Worm (Caenorhabditis elegans) whole organism, L4 larva: ENCODE results near the gene chw-1.

Source experiments
- F10B5.3 ChIP-seq: sonication (generic microtip); optimal IDR thresholded peaks from 2 replicates; lab custom pipeline; 2016; ENCODE audit warnings: mild to moderate bottlenecking, missing genetic modification characterization, missing compliant biosample characterization
- F26F4.8 ChIP-seq: fragments of 200-800 bp; sonication (Bioruptor generic); conservative IDR thresholded peaks from 2 replicates; pipeline ENCODE4 v1.3.6; 2022; ENCODE audit warnings: missing genetic modification characterization, missing compliant biosample characterization
- T26A8.4 ChIP-seq: fragments of 200-800 bp; sonication (Bioruptor generic); IDR thresholded peaks from 2 replicates; pipeline ENCODE4 v1.3.6; 2022; ENCODE audit warnings: missing genetic modification characterization, missing compliant biosample characterization
- Y75B8A.6 ChIP-seq: fragments of 200-800 bp; sonication (Bioruptor generic); IDR thresholded peaks from 2 replicates; pipeline ENCODE4 v1.3.6; 2022; ENCODE audit warnings: missing genetic modification reagents, missing genetic modification characterization, missing compliant biosample characterization
- ZK546.5 ChIP-seq, 2 experiments: sonication (generic microtip); optimal IDR thresholded peaks; 2 replicates each; lab custom pipeline; 2017; ENCODE audit warnings: missing biosample characterization in 2 of 2, missing genetic modification characterization in 2 of 2
- aha-1 ChIP-seq: fragments of 150-350 bp; peaks from one replicate; lab custom pipeline; 2014; ENCODE audit warnings: missing biosample characterization, missing genetic modification characterization
- aly-2 ChIP-seq: sonication (generic microtip); optimal IDR thresholded peaks from 2 replicates; lab custom pipeline; 2018; ENCODE audit warnings: missing biosample characterization, missing genetic modification characterization
- ama-1 ChIP-seq: fragments of 150-350 bp; optimal IDR thresholded peaks from 2 replicates; lab custom pipeline; 2014; ENCODE audit warnings: inconsistent platforms, mixed read lengths
- arid-1 ChIP-seq: fragments of 200-800 bp; sonication (Bioruptor generic); conservative IDR thresholded peaks from 2 replicates; pipeline ENCODE4 v1.3.6; 2022; ENCODE audit warnings: missing genetic modification reagents, missing genetic modification characterization, missing compliant biosample characterization
- ceh-20 ChIP-seq: fragments of 200-800 bp; sonication (Bioruptor generic); IDR thresholded peaks from 2 replicates; pipeline ENCODE4 v1.3.6; 2022; ENCODE audit warnings: missing genetic modification reagents, missing genetic modification characterization, missing compliant biosample characterization
- ceh-32 ChIP-seq: sonication (generic microtip); optimal IDR thresholded peaks from 2 replicates; lab custom pipeline; 2016; ENCODE audit warnings: mild to moderate bottlenecking, missing genetic modification characterization, missing compliant biosample characterization; ENCODE audit not compliant: poor library complexity
- cey-2 ChIP-seq: sonication (generic microtip); optimal IDR thresholded peaks from 3 replicates; lab custom pipeline; 2017; ENCODE audit warnings: missing genetic modification characterization, mild to moderate bottlenecking, missing compliant biosample characterization, antibody characterized with exemption, borderline replicate concordance; ENCODE audit not compliant: insufficient read depth
- daf-16 ChIP-seq, 3 experiments: sonication (generic microtip); optimal IDR thresholded peaks; 2 replicates each; lab custom pipeline; 2016 to 2017; ENCODE audit warnings: missing genetic modification characterization in 3 of 3, missing genetic modification reagents in 3 of 3, mild to moderate bottlenecking in 2 of 3, missing compliant biosample characterization in 2 of 3, missing biosample characterization in 1 of 3, moderate library complexity in 1 of 3
- daf-19 ChIP-seq: fragments of 200-800 bp; sonication (Bioruptor generic); conservative IDR thresholded peaks from 2 replicates; pipeline ENCODE4 v1.3.6; 2022; ENCODE audit warnings: missing genetic modification characterization, missing compliant biosample characterization
- duxl-1 ChIP-seq: sonication (generic microtip); optimal IDR thresholded peaks from 2 replicates; lab custom pipeline; 2016; ENCODE audit warnings: mild to moderate bottlenecking, missing genetic modification characterization, moderate library complexity, missing compliant biosample characterization; ENCODE audit not compliant: poor library complexity
- dve-1 ChIP-seq: sonication (generic microtip); optimal IDR thresholded peaks from 2 replicates; lab custom pipeline; 2017; ENCODE audit warnings: antibody characterized with exemption, mild to moderate bottlenecking, missing genetic modification characterization, missing compliant biosample characterization; ENCODE audit not compliant: insufficient read depth
- hif-1 ChIP-seq, 2 experiments: sonication (generic microtip); optimal IDR thresholded peaks; 2 replicates each; lab custom pipeline; 2016 to 2017; ENCODE audit warnings: missing compliant biosample characterization in 2 of 2, missing genetic modification characterization in 2 of 2, missing genetic modification reagents in 2 of 2, missing genotype in 2 of 2, mild to moderate bottlenecking in 1 of 2
- hmg-1.1 ChIP-seq: fragments of 200-800 bp; sonication (Bioruptor generic); IDR thresholded peaks from 2 replicates; pipeline ENCODE4 v1.3.6; 2022; ENCODE audit warnings: missing genetic modification reagents, missing genetic modification characterization, missing compliant biosample characterization
- lin-13 ChIP-seq: fragments of 150-350 bp; optimal IDR thresholded peaks from 2 replicates; lab custom pipeline; 2014; ENCODE audit warnings: missing biosample characterization, missing genetic modification reagents, missing genetic modification characterization
- lin-29 ChIP-seq: fragments of 200-800 bp; sonication (Bioruptor generic); IDR thresholded peaks from 2 replicates; pipeline ENCODE4 v1.3.6; 2022; ENCODE audit warnings: missing genetic modification reagents, missing genetic modification characterization, missing compliant biosample characterization
- mes-2 ChIP-seq: sonication (generic microtip); optimal IDR thresholded peaks from 2 replicates; lab custom pipeline; 2016; ENCODE audit warnings: missing genotype, mild to moderate bottlenecking, missing genetic modification characterization, missing compliant biosample characterization; ENCODE audit not compliant: poor library complexity, severe bottlenecking
- mxl-2 ChIP-seq: fragments of 200-800 bp; sonication (Bioruptor generic); conservative IDR thresholded peaks from 2 replicates; pipeline ENCODE4 v1.3.6; 2022; ENCODE audit warnings: missing genetic modification reagents, missing genetic modification characterization, missing compliant biosample characterization
- nhr-102 ChIP-seq: sonication (generic microtip); optimal IDR thresholded peaks from 2 replicates; lab custom pipeline; 2016; ENCODE audit warnings: mild to moderate bottlenecking, missing genetic modification characterization, moderate library complexity, missing compliant biosample characterization
- nhr-42 ChIP-seq: fragments of 200-800 bp; sonication (Bioruptor generic); IDR thresholded peaks from 2 replicates; pipeline ENCODE4 v1.3.6; 2022; ENCODE audit warnings: missing genetic modification characterization, missing compliant biosample characterization
- pha-4 ChIP-seq, 2 experiments: fragments of 150-350 bp in 1 of 2; fragments of 200-800 bp in 1 of 2; sonication (Bioruptor generic) in 1 of 2; IDR thresholded peaks in 1 of 2; optimal IDR thresholded peaks in 1 of 2; 2 replicates each; pipeline versions ENCODE4 v1.3.6 to Lab custom; 2014 to 2022; ENCODE audit warnings: missing genetic modification characterization in 2 of 2, missing genetic modification reagents in 2 of 2, missing biosample characterization in 1 of 2, missing compliant biosample characterization in 1 of 2
- rbr-2 ChIP-seq: sonication (generic microtip); optimal IDR thresholded peaks from 2 replicates; lab custom pipeline; 2016; ENCODE audit warnings: missing genotype, missing genetic modification characterization, missing compliant biosample characterization
- spr-3 ChIP-seq: fragments of 200-800 bp; sonication (Bioruptor generic); optimal IDR thresholded peaks from 2 replicates; lab custom pipeline; 2018; ENCODE audit warnings: mild to moderate bottlenecking, missing genetic modification characterization, missing compliant biosample characterization
- tra-1 ChIP-seq: fragments of 200-800 bp; sonication (Bioruptor generic); IDR thresholded peaks from 2 replicates; pipeline ENCODE4 v1.3.6; 2022; ENCODE audit warnings: missing genetic modification reagents, missing genetic modification characterization, missing compliant biosample characterization
- unc-62 ChIP-seq, 3 experiments: fragments of 150-350 bp in 1 of 3; sonication (generic microtip); optimal IDR thresholded peaks in 2 of 3; peaks in 1 of 3; 1 replicate in 1 of 3; 2 replicates in 2 of 3; lab custom pipeline; 2014 to 2017; ENCODE audit warnings: missing biosample characterization in 3 of 3, missing genetic modification characterization in 3 of 3, missing genetic modification reagents in 3 of 3, missing genotype in 1 of 3
- zfp-3 ChIP-seq: fragments of 200-800 bp; sonication (Bioruptor generic); conservative IDR thresholded peaks from 2 replicates; pipeline ENCODE4 v1.3.6; 2022; ENCODE audit warnings: missing genetic modification reagents, missing genetic modification characterization, missing compliant biosample characterization

chw-1 gene

DNA sequence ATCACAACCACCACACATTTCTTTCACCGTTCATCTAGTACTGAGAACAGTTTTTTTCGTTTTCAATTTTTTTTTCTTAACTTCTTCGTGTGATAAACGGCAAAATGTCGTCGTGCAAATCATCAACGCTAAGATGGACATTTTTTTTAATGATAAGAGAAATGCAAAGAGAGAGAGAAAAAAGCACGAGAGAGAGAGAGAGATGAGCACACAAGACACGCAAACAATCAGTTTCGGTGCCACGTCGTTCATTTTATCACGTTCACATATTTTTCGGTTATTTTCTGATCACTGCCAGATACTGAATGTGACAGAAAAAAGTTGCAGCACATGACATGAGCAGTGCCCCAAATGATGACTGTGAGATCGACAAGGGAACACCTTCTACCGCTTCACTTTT is 6.1 kb downstream of the chw-1 start, which contains the start of gene egl-9 (continued):
- TF ChIP-seq ZK546.5 (tag; optimal IDR thresholded peaks at IDR 0.05; lab: Kevin White, UChicago) (no peak), ceh-32 (tag; lab: Kevin White, UChicago) (no peak), ceh-20 (GFP tag; lab: Robert Waterston, UW) (0 out of 2 replicates have a peak, but pooled peaks have one; percentile 48), dve-1 (peak; percentile 82), tra-1 (GFP tag; lab: Robert Waterston, UW) (peak; percentile 31; the same call in 1 of the 2 replicates), ama-1 (peak; percentile 59), nhr-102 (peak; percentile 7), aly-2 (tag; lab: Kevin White, UChicago) (no peak), rbr-2 (tag; lab: Kevin White, UChicago) (no peak), mxl-2 (no peak), F10B5.3 (tag; lab: Kevin White, UChicago) (no peak), mes-2 (tag; lab: Kevin White, UChicago) (peak; percentile 55), T26A8.4 (GFP tag; lab: Robert Waterston, UW) (peak; percentile 51; the same call in 1 of the 2 replicates), aha-1 (peak; percentile 99), nhr-42 (no peak), hmg-1.1 (GFP tag; lab: Robert Waterston, UW) (no peak), lin-13 (GFP tag; lab: Kevin White, UChicago) (peak; percentile 3), cey-2 (no peak), daf-19 (no peak), spr-3 (GFP tag; lab: Kevin White, UChicago) (no peak)
- TF ChIP-seq, all 104 proteins: peak for 26

- TF ChIP-seq T26A8.4 (GFP tag; lab: Robert Waterston, UW) (no peak), unc-62 (GFP tag; optimal IDR thresholded peaks at IDR 0.05 in 1 of 2; lab: Kevin White, UChicago) (peak in 1 of 2 experiments; percentile 95), unc-62 (tag; optimal IDR thresholded peaks at IDR 0.05; lab: Kevin White, UChicago) (no peak), daf-16 (GFP tag; optimal IDR thresholded peaks at IDR 0.05; lab: Kevin White, UChicago) (peak in 1 of 2 experiments; percentile 55), daf-16 (tag; optimal IDR thresholded peaks at IDR 0.05; lab: Kevin White, UChicago) (no peak)
Measured at ce11 chrV:10468709-10469108, 6.6 kb downstream of the chw-1 start.

ce11 chrV:10469845-10470244 is 7.8 kb downstream of the chw-1 start:
- TF ChIP-seq lin-29 (GFP tag; lab: Robert Waterston, UW) (no peak), aha-1 (peak; percentile 92)

DNA sequence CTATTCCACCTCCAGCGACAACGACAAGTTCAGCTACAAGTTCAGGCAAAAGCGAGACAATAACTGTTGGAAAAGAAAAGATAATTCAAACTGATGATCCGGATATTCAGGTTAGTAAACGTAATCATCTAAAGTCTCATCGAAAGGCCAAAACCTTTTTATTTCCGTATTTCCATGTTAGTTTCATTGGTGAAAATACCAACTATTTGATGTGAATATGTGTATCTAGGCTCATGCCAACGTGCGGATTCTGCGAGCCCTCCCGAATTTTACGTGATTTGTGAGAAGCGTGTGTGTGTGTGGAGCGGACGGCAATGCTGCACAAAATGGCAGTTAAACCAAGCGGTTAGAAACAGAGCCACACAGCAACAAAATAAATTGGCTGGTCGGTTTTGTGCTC is 8.9 kb downstream of the chw-1 start:
- TF ChIP-seq arid-1 (GFP tag; lab: Robert Waterston, UW) (no peak), ama-1 (peak; percentile 46), pha-4 (GFP tag; IDR thresholded peaks at IDR 0.05; lab: Robert Waterston, UW) (no peak), pha-4 (tag; optimal IDR thresholded peaks at IDR 0.05; lab: Kevin White, UChicago) (no peak), zfp-3 (0 out of 2 replicates have a peak, but pooled peaks have one; percentile 25), Y75B8A.6 (GFP tag; lab: Robert Waterston, UW) (0 out of 2 replicates have a peak, but pooled peaks have one; percentile 6), duxl-1 (tag; lab: Kevin White, UChicago) (no peak), hif-1 (tag; optimal IDR thresholded peaks at IDR 0.05; lab: Kevin White, UChicago) (peak in 1 of 2 experiments; percentile 23), F26F4.8 (GFP tag; lab: Robert Waterston, UW) (0 out of 2 replicates have a peak, but pooled peaks have one; percentile 31), aha-1 (peak; percentile 97)
